Fruit fly (Drosophila melanogaster): Measurements from ENCODE around the gene CG5157.

The CG5157 gene

DNA sequence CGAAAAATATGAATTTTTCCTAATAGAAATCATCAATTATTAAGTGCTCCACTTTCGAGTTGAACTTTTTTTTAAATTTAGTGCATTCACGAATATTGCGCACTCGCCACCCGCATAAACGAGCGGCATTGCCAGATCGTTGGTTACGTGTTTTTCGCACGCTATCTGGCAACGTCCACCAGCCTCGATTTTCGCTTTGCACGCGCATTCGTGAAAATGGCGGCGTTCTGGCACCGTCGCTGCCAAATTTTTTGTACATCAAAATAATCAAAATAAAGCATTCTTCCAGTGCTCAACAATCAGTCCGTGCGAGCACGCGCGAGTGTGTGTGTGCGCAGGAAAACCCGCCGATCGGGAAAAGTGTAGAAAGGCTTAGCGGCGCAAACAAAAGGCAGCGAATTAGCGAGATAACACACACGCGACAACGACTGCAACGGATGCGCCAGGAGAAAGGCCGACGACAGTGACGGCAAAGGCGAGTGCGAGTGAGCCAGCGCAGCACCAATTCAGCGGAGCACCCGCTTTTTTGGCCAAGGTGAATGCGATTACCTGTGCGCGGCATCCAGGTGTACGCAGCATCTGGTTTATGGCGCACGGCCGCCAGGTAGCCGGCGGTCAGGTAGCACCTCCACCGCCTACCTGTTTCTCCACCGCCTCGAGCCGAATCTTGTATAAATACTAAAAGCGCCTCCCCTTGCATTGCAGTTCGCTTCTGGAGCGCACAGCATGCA, 23.9 kb downstream of the CG5157 start:
- TF ChIP-seq ey (GFP tag; optimal IDR thresholded peaks at IDR 0.05) (peak; percentile 92), pan (optimal IDR thresholded peaks at IDR 0.05) (no peak), tai (GFP tag; optimal IDR thresholded peaks at IDR 0.05) (no peak), dsf (GFP tag; optimal IDR thresholded peaks at IDR 0.05; ENCODE audit: borderline replicate concordance) (peak; percentile 84), GATAd (GFP tag; optimal IDR thresholded peaks at IDR 0.05) (peak; percentile 39), N (GFP tag; optimal IDR thresholded peaks at IDR 0.05) (no peak), OdsH (GFP tag; optimal IDR thresholded peaks at IDR 0.05) (peak; percentile 92), brk (GFP tag; optimal IDR thresholded peaks at IDR 0.05) (no peak), HLH106 (tag; optimal IDR thresholded peaks at IDR 0.05) (peak; percentile 84), dl (GFP tag; optimal IDR thresholded peaks at IDR 0.05; ENCODE audit: insufficient read depth in 1 of 2, partially characterized antibody in 2 of 2) (no peak), lola (GFP tag; optimal IDR thresholded peaks at IDR 0.05) (no peak), jim (GFP tag; optimal IDR thresholded peaks at IDR 0.05) (no peak), psq (GFP tag; optimal IDR thresholded peaks at IDR 0.05) (peak; percentile 96), Hr83 (GFP tag; optimal IDR thresholded peaks at IDR 0.05; ENCODE audit: poor library complexity, severe bottlenecking) (peak; percentile 73), Dif (GFP tag; optimal IDR thresholded peaks at IDR 0.05; ENCODE audit: partially characterized antibody) (no peak), br (GFP tag; optimal IDR thresholded peaks at IDR 0.05) (peak; percentile 90), Hnf4 (GFP tag; optimal IDR thresholded peaks at IDR 0.05) (peak; percentile 86), Abd-B (GFP tag; optimal IDR thresholded peaks at IDR 0.05) (no peak), Dfd (GFP tag; optimal IDR thresholded peaks at IDR 0.05) (no peak), Vsx2 (GFP tag; optimal IDR thresholded peaks at IDR 0.05; ENCODE audit: partially characterized antibody) (no peak), Rel (GFP tag; optimal IDR thresholded peaks at IDR 0.05) (no peak), Rel (tag; optimal IDR thresholded peaks at IDR 0.05) (peak; percentile 44), Mio (GFP tag; optimal IDR thresholded peaks at IDR 0.05) (peak; percentile 61), h (GFP tag; optimal IDR thresholded peaks at IDR 0.05) (peak; percentile 96), fru (GFP tag; optimal IDR thresholded peaks at IDR 0.05) (peak; percentile 93), dmrt93B (GFP tag; optimal IDR thresholded peaks at IDR 0.05) (no peak), Sp1 (GFP tag; optimal IDR thresholded peaks at IDR 0.05) (peak; percentile 84), foxo (GFP tag; optimal IDR thresholded peaks at IDR 0.05) (peak; percentile 50 to 93), Jra (GFP tag; optimal IDR thresholded peaks at IDR 0.05) (peak; percentile 82), rgr (GFP tag; optimal IDR thresholded peaks at IDR 0.05) (peak; percentile 92), Myc (optimal IDR thresholded peaks at IDR 0.05) (no peak), woc (GFP tag; optimal IDR thresholded peaks at IDR 0.05) (peak; percentile 94), CG32264 (GFP tag; optimal IDR thresholded peaks at IDR 0.05) (peak; percentile 77), sage (GFP tag; optimal IDR thresholded peaks at IDR 0.05) (peak; percentile 74), CG9705 (GFP tag; optimal IDR thresholded peaks at IDR 0.05) (peak; percentile 80), usp (GFP tag; optimal IDR thresholded peaks at IDR 0.05) (no peak), sv (GFP tag; optimal IDR thresholded peaks at IDR 0.05) (peak; percentile 88)

DNA sequence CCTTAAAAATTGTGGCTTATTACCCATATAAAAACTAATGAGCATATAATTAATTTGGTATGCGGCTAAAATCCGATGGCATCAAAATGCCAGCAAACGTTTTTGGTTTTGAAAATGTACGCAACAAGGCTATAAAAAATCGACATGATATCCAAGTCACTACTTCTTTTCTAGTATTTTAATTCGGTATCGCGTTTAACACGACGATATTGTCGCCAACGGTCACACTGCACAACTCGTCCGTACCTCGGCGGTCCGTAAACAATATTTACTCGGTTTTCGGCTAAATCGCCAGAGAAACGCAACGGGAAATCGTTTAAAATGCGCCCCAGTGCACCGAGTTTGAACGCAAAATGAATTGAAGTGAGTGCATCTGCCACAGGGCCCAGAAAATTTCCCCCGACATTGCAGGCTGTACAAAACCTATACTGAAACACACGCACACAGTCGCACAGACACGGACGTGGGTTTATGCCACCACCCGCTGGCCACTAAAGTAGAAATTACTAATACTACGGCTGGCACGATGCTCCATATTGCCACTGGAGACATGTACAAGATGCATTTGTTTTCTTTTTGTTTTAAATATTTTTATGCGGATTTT, 24.6 kb downstream of the CG5157 start, which contains the start of gene Taf4:
Taf4 (plus strand) TSS at position 210 of the 604 bp plus-strand sequence.
- TF ChIP-seq Hr83 (GFP tag; optimal IDR thresholded peaks at IDR 0.05; ENCODE audit: poor library complexity, severe bottlenecking) (no peak), Hnf4 (GFP tag; optimal IDR thresholded peaks at IDR 0.05) (no peak), Sp1 (GFP tag; optimal IDR thresholded peaks at IDR 0.05) (no peak), tai (GFP tag; optimal IDR thresholded peaks at IDR 0.05) (no peak), dmrt93B (GFP tag; optimal IDR thresholded peaks at IDR 0.05) (no peak), foxo (GFP tag; optimal IDR thresholded peaks at IDR 0.05) (no peak), dsf (GFP tag; optimal IDR thresholded peaks at IDR 0.05; ENCODE audit: borderline replicate concordance) (no peak), OdsH (GFP tag; optimal IDR thresholded peaks at IDR 0.05) (no peak), GATAd (GFP tag; optimal IDR thresholded peaks at IDR 0.05) (no peak), rgr (GFP tag; optimal IDR thresholded peaks at IDR 0.05) (no peak), dl (GFP tag; optimal IDR thresholded peaks at IDR 0.05; ENCODE audit: insufficient read depth in 1 of 2, partially characterized antibody in 2 of 2) (no peak), Abd-B (GFP tag; optimal IDR thresholded peaks at IDR 0.05) (no peak)
